Fruit fly (Drosophila melanogaster) whole organism, embryonic: Measurements from ENCODE around the gene LUBEL.

Experiments
- Awh ChIP-seq: fragments of 200-800 bp; sonication (Bioruptor generic); IDR thresholded peaks from 2 replicates; pipeline ENCODE4, ENCODE4 v1.3.6; 2022; ENCODE audit warnings: missing biosample characterization, missing genetic modification characterization
- CG10321 ChIP-seq: fragments of 200-800 bp; sonication (Bioruptor generic); IDR thresholded peaks from 2 replicates; pipeline ENCODE4 v1.3.6; 2022; ENCODE audit warnings: missing biosample characterization, missing genetic modification characterization
- CG10959 ChIP-seq: fragments of 200-800 bp; sonication (Bioruptor generic); IDR thresholded peaks from 2 replicates; pipeline ENCODE4 v1.3.6; 2022; ENCODE audit warnings: missing biosample characterization, missing genetic modification characterization
- CG11247 ChIP-seq: fragments of 200-800 bp; sonication (Bioruptor generic); IDR thresholded peaks from 2 replicates; pipeline ENCODE4 v1.3.6; 2022; ENCODE audit warnings: missing biosample characterization, missing genetic modification characterization
- CG15601 ChIP-seq: fragments of 200-800 bp; sonication (Bioruptor generic); optimal IDR thresholded peaks from 3 replicates; lab custom pipeline; 2019; ENCODE audit warnings: missing biosample characterization, mild to moderate bottlenecking, missing genetic modification characterization, moderate library complexity
- CG15696 ChIP-seq: fragments of 200-800 bp; sonication (Bioruptor generic); optimal IDR thresholded peaks from 2 replicates; lab custom pipeline; 2019; ENCODE audit warnings: missing biosample characterization, mild to moderate bottlenecking, missing genetic modification characterization, moderate library complexity
- CG18764 ChIP-seq: fragments of 200-800 bp; sonication (Bioruptor generic); optimal IDR thresholded peaks from 3 replicates; lab custom pipeline; 2016; ENCODE audit warnings: missing biosample characterization, missing genetic modification characterization
- CG30431 ChIP-seq: fragments of 200-800 bp; sonication (Bioruptor generic); optimal IDR thresholded peaks from 2 replicates; lab custom pipeline; 2017; ENCODE audit warnings: missing biosample characterization, missing genetic modification characterization
- CG6791 ChIP-seq: fragments of 200-800 bp; sonication (Bioruptor generic); IDR thresholded peaks from 3 replicates; pipeline ENCODE4 v1.3.6; 2022; ENCODE audit warnings: missing biosample characterization, missing genetic modification characterization; ENCODE audit not compliant: partially characterized antibody
- CG6813 ChIP-seq: fragments of 200-800 bp; sonication (Bioruptor generic); optimal IDR thresholded peaks from 2 replicates; lab custom pipeline; 2017; ENCODE audit warnings: missing biosample characterization, missing genetic modification characterization, mild to moderate bottlenecking, moderate library complexity, missing genetic modification reagents
- CG8478 ChIP-seq: fragments of >200 bp; optimal IDR thresholded peaks from 2 replicates; lab custom pipeline; 2018
- CG9727 ChIP-seq: fragments of 200-800 bp; sonication (Bioruptor generic); optimal IDR thresholded peaks from 3 replicates; lab custom pipeline; 2017; ENCODE audit warnings: missing biosample characterization, mild to moderate bottlenecking, missing genetic modification characterization
- CG9876 ChIP-seq: fragments of 200-800 bp; sonication (Bioruptor generic); optimal IDR thresholded peaks from 2 replicates; lab custom pipeline; 2016; ENCODE audit warnings: missing biosample characterization, missing genetic modification characterization
- CG9932 ChIP-seq: fragments of 200-800 bp; sonication (Bioruptor generic); IDR thresholded peaks from 2 replicates; pipeline ENCODE4 v1.3.6; 2022; ENCODE audit warnings: missing biosample characterization, missing genetic modification characterization
- Eip74EF ChIP-seq, 2 experiments: fragments of 200-800 bp in 1 of 2; fragments of >200 bp in 1 of 2; sonication (Bioruptor generic) in 1 of 2; optimal IDR thresholded peaks; 2 replicates each; lab custom pipeline; 2017 to 2019; ENCODE audit warnings: missing biosample characterization in 2 of 2, missing genetic modification characterization in 2 of 2, mild to moderate bottlenecking in 1 of 2, moderate library complexity in 1 of 2
- HHEX ChIP-seq: fragments of 200-800 bp; sonication (Bioruptor generic); optimal IDR thresholded peaks from 3 replicates; lab custom pipeline; 2017; ENCODE audit warnings: missing biosample characterization, mild to moderate bottlenecking, missing genetic modification characterization, missing genetic modification reagents
- Hr39 ChIP-seq: fragments of >200 bp; optimal IDR thresholded peaks from 2 replicates; lab custom pipeline; 2017
- Hr78 ChIP-seq, 2 experiments: fragments of 200-800 bp in 1 of 2; fragments of >200 bp in 1 of 2; sonication (Bioruptor generic) in 1 of 2; optimal IDR thresholded peaks; 2 replicates each; lab custom pipeline; 2017 to 2019; ENCODE audit warnings: missing biosample characterization in 2 of 2, missing genetic modification characterization in 2 of 2, mild to moderate bottlenecking in 1 of 2, moderate library complexity in 1 of 2
- Tbp ChIP-seq: fragments of >200 bp; optimal IDR thresholded peaks from 2 replicates; lab custom pipeline; 2018; ENCODE audit warnings: missing biosample characterization, missing genetic modification characterization
- Vsx1 ChIP-seq: fragments of 200-800 bp; sonication (Bioruptor generic); optimal IDR thresholded peaks from 2 replicates; lab custom pipeline; 2017; ENCODE audit warnings: missing biosample characterization, mild to moderate bottlenecking, missing genetic modification characterization, missing genetic modification reagents
- al ChIP-seq: fragments of 200-800 bp; sonication (Bioruptor generic); IDR thresholded peaks from 2 replicates; pipeline ENCODE4 v1.3.6; 2022; ENCODE audit warnings: missing biosample characterization, missing genetic modification characterization
- ap ChIP-seq: fragments of 200-800 bp; sonication (Bioruptor generic); IDR thresholded peaks from 2 replicates; pipeline ENCODE4 v1.3.6; 2022; ENCODE audit warnings: missing biosample characterization, missing genetic modification characterization
- caup ChIP-seq: fragments of 200-800 bp; sonication (Bioruptor generic); optimal IDR thresholded peaks from 3 replicates; lab custom pipeline; 2017; ENCODE audit warnings: missing biosample characterization, mild to moderate bottlenecking, missing genetic modification characterization, moderate library complexity; ENCODE audit not compliant: severe bottlenecking
- cg ChIP-seq: fragments of 200-800 bp; sonication (Bioruptor generic); optimal IDR thresholded peaks from 3 replicates; lab custom pipeline; 2019; ENCODE audit warnings: missing biosample characterization, mild to moderate bottlenecking, missing genetic modification characterization, moderate library complexity
- crc ChIP-seq: fragments of 200-800 bp; sonication (Bioruptor generic); optimal IDR thresholded peaks from 2 replicates; lab custom pipeline; 2016; ENCODE audit warnings: missing biosample characterization, missing genetic modification characterization
- dati ChIP-seq: fragments of 200-800 bp; sonication (Bioruptor generic); IDR thresholded peaks from 2 replicates; pipeline ENCODE4 v1.3.6; 2022; ENCODE audit warnings: missing biosample characterization, missing genetic modification characterization
- disco-r ChIP-seq: fragments of 200-800 bp; sonication (Bioruptor generic); optimal IDR thresholded peaks from 2 replicates; lab custom pipeline; 2016; ENCODE audit warnings: missing biosample characterization, missing genetic modification characterization
- eyg ChIP-seq: fragments of 200-800 bp; sonication (Bioruptor generic); optimal IDR thresholded peaks from 3 replicates; lab custom pipeline; 2016; ENCODE audit warnings: missing biosample characterization, missing genetic modification characterization
- gcm ChIP-seq: fragments of 200-800 bp; sonication (Bioruptor generic); optimal IDR thresholded peaks from 2 replicates; lab custom pipeline; 2019; ENCODE audit warnings: missing biosample characterization, mild to moderate bottlenecking, missing genetic modification characterization, moderate library complexity
- grau ChIP-seq: fragments of 200-800 bp; optimal IDR thresholded peaks from 3 replicates; lab custom pipeline; 2019; ENCODE audit warnings: missing biosample characterization, mild to moderate bottlenecking, missing genetic modification characterization, moderate library complexity
- ham ChIP-seq: fragments of 200-800 bp; sonication (Bioruptor generic); IDR thresholded peaks from 2 replicates; pipeline ENCODE4 v1.3.6; 2022; ENCODE audit warnings: missing biosample characterization, missing genetic modification characterization
- ind ChIP-seq: fragments of 200-800 bp; sonication (Bioruptor generic); optimal IDR thresholded peaks from 3 replicates; lab custom pipeline; 2016; ENCODE audit warnings: missing biosample characterization, missing genetic modification characterization
- kay ChIP-seq: fragments of 200-800 bp; sonication (Bioruptor generic); optimal IDR thresholded peaks from 2 replicates; lab custom pipeline; 2016; ENCODE audit warnings: missing biosample characterization, missing genetic modification characterization
- mam ChIP-seq: fragments of 200-800 bp; sonication (Bioruptor generic); optimal IDR thresholded peaks from 3 replicates; lab custom pipeline; 2016; ENCODE audit warnings: missing biosample characterization, missing genetic modification characterization
- onecut ChIP-seq: fragments of 200-800 bp; sonication (Bioruptor generic); IDR thresholded peaks from 2 replicates; pipeline ENCODE4 v1.3.6; 2022; ENCODE audit warnings: missing biosample characterization, missing genetic modification characterization
- otp ChIP-seq: fragments of 200-800 bp; sonication (Bioruptor generic); IDR thresholded peaks from 3 replicates; pipeline ENCODE4, ENCODE4 v1.3.6; 2022; ENCODE audit warnings: missing biosample characterization, missing genetic modification characterization
- repo ChIP-seq: fragments of 200-800 bp; sonication (Bioruptor generic); optimal IDR thresholded peaks from 2 replicates; lab custom pipeline; 2016; ENCODE audit warnings: missing biosample characterization, missing genetic modification characterization
- ro ChIP-seq: fragments of 200-800 bp; sonication (Bioruptor generic); IDR thresholded peaks from 2 replicates; pipeline ENCODE4 v1.3.6; 2022; ENCODE audit warnings: missing biosample characterization, missing genetic modification characterization
- sc ChIP-seq, 3 experiments: fragments of >200 bp in 2 of 3; fragments of 200-800 bp in 1 of 3; sonication (Bioruptor generic) in 1 of 3; optimal IDR thresholded peaks; 2 replicates in 2 of 3; 3 replicates in 1 of 3; lab custom pipeline; 2017; ENCODE audit warnings: mild to moderate bottlenecking in 1 of 3, missing biosample characterization in 1 of 3, missing genetic modification characterization in 1 of 3, missing genetic modification reagents in 1 of 3
- seq ChIP-seq: fragments of 200-800 bp; sonication (Bioruptor generic); IDR thresholded peaks from 2 replicates; pipeline ENCODE4 v1.3.6; 2022; ENCODE audit warnings: missing biosample characterization, missing genetic modification characterization
- sqz ChIP-seq: fragments of 200-800 bp; sonication (Bioruptor generic); optimal IDR thresholded peaks from 3 replicates; lab custom pipeline; 2018; ENCODE audit warnings: missing biosample characterization, mild to moderate bottlenecking, missing genetic modification characterization
- tgo ChIP-seq: fragments of 200-800 bp; sonication (Bioruptor generic); IDR thresholded peaks from 3 replicates; pipeline ENCODE4 v1.3.6; 2022; ENCODE audit warnings: missing biosample characterization, missing genetic modification characterization
- twi ChIP-seq: fragments of 200-800 bp; optimal IDR thresholded peaks from 2 replicates; lab custom pipeline; 2019; ENCODE audit warnings: missing biosample characterization, mild to moderate bottlenecking, missing genetic modification characterization, moderate library complexity
- unpg ChIP-seq: fragments of 200-800 bp; sonication (Bioruptor generic); optimal IDR thresholded peaks from 3 replicates; lab custom pipeline; 2018; ENCODE audit warnings: missing biosample characterization, mild to moderate bottlenecking, missing genetic modification characterization, moderate library complexity

Gene LUBEL

dm6 chr2L:6821631-6822030 is 49.1 kb upstream of the LUBEL start, which contains the start of gene sens-2 (continued):
- TF ChIP-seq Eip74EF (GFP tag; optimal IDR thresholded peaks at IDR 0.05; lab: Kevin White, UChicago) (no peak), dati (GFP tag; lab: Robert Waterston, UW) (no peak), CG9727 (no peak), unpg (GFP tag; lab: Kevin White, UChicago) (no peak), Hr39 (lab: Kevin White, UChicago) (no peak), ham (GFP tag; lab: Robert Waterston, UW) (no peak), Hr78 (GFP tag; optimal IDR thresholded peaks at IDR 0.05; lab: Kevin White, UChicago) (no peak), CG15601 (tag; lab: Kevin White, UChicago) (no peak), repo (no peak), mam (GFP tag; lab: Kevin White, UChicago) (no peak), twi (tag; lab: Kevin White, UChicago) (no peak), CG10959 (GFP tag; lab: Robert Waterston, UW) (no peak), caup (GFP tag; lab: Kevin White, UChicago) (no peak), crc (GFP tag; lab: Kevin White, UChicago) (no peak), CG18764 (GFP tag; lab: Kevin White, UChicago) (no peak), Awh (GFP tag; lab: Robert Waterston, UW) (0 out of 2 replicates have a peak, but pooled peaks have one; percentile 6), CG6813 (GFP tag; lab: Kevin White, UChicago) (no peak), otp (GFP tag; lab: Robert Waterston, UW) (no peak), CG11247 (GFP tag; lab: Robert Waterston, UW) (no peak), grau (tag; lab: Kevin White, UChicago) (no peak), cg (peak; percentile 87), Vsx1 (GFP tag; lab: Kevin White, UChicago) (no peak), gcm (GFP tag; lab: Kevin White, UChicago) (peak; percentile 17), eyg (GFP tag; lab: Kevin White, UChicago) (no peak), seq (GFP tag; lab: Robert Waterston, UW) (peak; percentile 79), CG8478 (lab: Kevin White, UChicago) (peak; percentile 83), CG30431 (no peak), ind (no peak), disco-r (GFP tag; lab: Kevin White, UChicago) (no peak), CG9932 (GFP tag; lab: Robert Waterston, UW) (no peak), al (GFP tag; lab: Robert Waterston, UW) (no peak), CG10321 (GFP tag; lab: Robert Waterston, UW) (peak; percentile 94), kay (GFP tag; lab: Kevin White, UChicago) (no peak), CG9876 (GFP tag; lab: Kevin White, UChicago) (no peak), onecut (GFP tag; lab: Robert Waterston, UW) (peak; percentile 35; the same call in 1 of the 2 replicates), Tbp (no peak), ap (no peak), CG15696 (tag; lab: Kevin White, UChicago) (no peak), sqz (GFP tag; lab: Kevin White, UChicago) (no peak), CG6791 (GFP tag; lab: Robert Waterston, UW) (no peak), ro (GFP tag; lab: Robert Waterston, UW) (no peak), sc (optimal IDR thresholded peaks at IDR 0.05; lab: Kevin White, UChicago) (no peak), sc (GFP tag; optimal IDR thresholded peaks at IDR 0.05; lab: Kevin White, UChicago) (no peak), tgo (GFP tag; lab: Robert Waterston, UW) (no peak), HHEX (GFP tag; lab: Kevin White, UChicago) (no peak)
